Fruit fly (Drosophila melanogaster): ENCODE results near the gene clumsy.
A peak's percentile ranks its signal among the peaks of the same experiment; 100 is the strongest.

The clumsy gene

DNA sequence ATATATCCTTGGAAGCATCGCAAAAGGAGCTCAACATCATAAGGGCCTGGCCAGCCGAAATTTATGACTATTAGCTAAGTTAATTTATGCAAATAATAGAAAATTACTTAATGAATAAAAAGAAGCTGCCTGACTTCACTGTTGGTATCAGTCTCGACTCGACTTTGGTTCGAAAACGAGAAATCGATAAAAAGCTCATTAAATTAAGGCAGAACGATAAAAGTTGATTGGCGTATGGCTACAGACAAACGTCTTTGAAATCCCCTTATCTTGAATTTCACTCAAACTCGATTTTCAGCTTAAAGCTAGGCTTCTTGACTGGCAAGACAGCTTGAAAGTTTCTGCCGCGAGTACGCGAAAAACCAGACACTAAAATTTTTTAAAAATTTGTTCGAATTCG is 36.1 kb downstream of the clumsy start:
- TF ChIP-seq lola (GFP tag; optimal IDR thresholded peaks at IDR 0.05) (no peak), Abd-B (GFP tag; optimal IDR thresholded peaks at IDR 0.05) (no peak), Hr83 (GFP tag; optimal IDR thresholded peaks at IDR 0.05; ENCODE audit: poor library complexity, severe bottlenecking) (no peak), br (GFP tag; optimal IDR thresholded peaks at IDR 0.05) (no peak), OdsH (GFP tag; optimal IDR thresholded peaks at IDR 0.05) (no peak), sage (GFP tag; optimal IDR thresholded peaks at IDR 0.05) (no peak), dl (GFP tag; optimal IDR thresholded peaks at IDR 0.05; ENCODE audit: insufficient read depth in 1 of 2, partially characterized antibody in 2 of 2) (no peak), h (GFP tag; optimal IDR thresholded peaks at IDR 0.05) (no peak), tai (GFP tag; optimal IDR thresholded peaks at IDR 0.05) (no peak), N (GFP tag; optimal IDR thresholded peaks at IDR 0.05) (no peak), dsf (GFP tag; optimal IDR thresholded peaks at IDR 0.05; ENCODE audit: borderline replicate concordance) (no peak), HLH106 (tag; optimal IDR thresholded peaks at IDR 0.05) (no peak), brk (GFP tag; optimal IDR thresholded peaks at IDR 0.05) (no peak), Hnf4 (GFP tag; optimal IDR thresholded peaks at IDR 0.05) (no peak), fru (GFP tag; optimal IDR thresholded peaks at IDR 0.05) (no peak), Myc (optimal IDR thresholded peaks at IDR 0.05) (no peak), jim (GFP tag; optimal IDR thresholded peaks at IDR 0.05) (no peak), dmrt93B (GFP tag; optimal IDR thresholded peaks at IDR 0.05) (no peak)

- TF ChIP-seq rgr (GFP tag; optimal IDR thresholded peaks at IDR 0.05) (peak; percentile 4), CG9705 (GFP tag; optimal IDR thresholded peaks at IDR 0.05) (no peak), fru (GFP tag; optimal IDR thresholded peaks at IDR 0.05) (peak; percentile 49), psq (GFP tag; optimal IDR thresholded peaks at IDR 0.05) (peak; percentile 96), Hr83 (GFP tag; optimal IDR thresholded peaks at IDR 0.05; ENCODE audit: poor library complexity, severe bottlenecking) (peak; percentile 43), Rel (GFP tag; optimal IDR thresholded peaks at IDR 0.05) (no peak), Rel (tag; optimal IDR thresholded peaks at IDR 0.05) (peak; percentile 71), ey (GFP tag; optimal IDR thresholded peaks at IDR 0.05) (no peak), Myc (optimal IDR thresholded peaks at IDR 0.05) (no peak), brk (GFP tag; optimal IDR thresholded peaks at IDR 0.05) (peak; percentile 70), Dif (GFP tag; optimal IDR thresholded peaks at IDR 0.05; ENCODE audit: partially characterized antibody) (peak; percentile 41), sage (GFP tag; optimal IDR thresholded peaks at IDR 0.05) (peak; percentile 6), woc (GFP tag; optimal IDR thresholded peaks at IDR 0.05) (peak; percentile 12), HLH106 (tag; optimal IDR thresholded peaks at IDR 0.05) (no peak)
These were observed 37.7 kb downstream of the clumsy start for dm6 chr2L:21243964-21244466.

dm6 chr2L:21245093-21245736 is 38.9 kb downstream of the clumsy start:
- no peak for TF ChIP-seq h (GFP tag; optimal IDR thresholded peaks at IDR 0.05)
- TF ChIP-seq Hnf4 (GFP tag; optimal IDR thresholded peaks at IDR 0.05): peak; percentile 18
- peak; percentile 5 for TF ChIP-seq rgr (GFP tag; optimal IDR thresholded peaks at IDR 0.05)

DNA sequence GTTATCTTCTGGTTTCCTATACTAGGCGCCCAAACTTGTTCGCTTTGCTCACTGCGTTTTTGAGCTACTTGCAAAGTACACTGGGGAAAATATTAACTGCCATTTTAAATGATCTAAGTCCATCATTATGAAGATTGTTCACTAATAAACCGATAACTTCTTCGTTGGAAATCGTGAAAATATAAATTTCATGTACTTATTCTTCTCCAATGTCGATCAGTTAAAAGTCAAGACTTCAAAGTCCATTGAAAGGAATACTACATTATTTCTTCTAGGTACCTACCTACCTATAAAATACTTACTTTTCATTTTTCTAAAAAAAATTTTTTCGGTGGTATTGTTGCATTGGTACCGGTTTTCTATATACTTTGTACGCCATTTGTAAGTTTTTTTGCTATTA is 40.4 kb downstream of the clumsy start:
- TF ChIP-seq Vsx2 (GFP tag; optimal IDR thresholded peaks at IDR 0.05; ENCODE audit: partially characterized antibody): peak; percentile 2
- no peak for TF ChIP-seq Rel (GFP tag; optimal IDR thresholded peaks at IDR 0.05)
- TF ChIP-seq Rel (tag; optimal IDR thresholded peaks at IDR 0.05): no peak

DNA sequence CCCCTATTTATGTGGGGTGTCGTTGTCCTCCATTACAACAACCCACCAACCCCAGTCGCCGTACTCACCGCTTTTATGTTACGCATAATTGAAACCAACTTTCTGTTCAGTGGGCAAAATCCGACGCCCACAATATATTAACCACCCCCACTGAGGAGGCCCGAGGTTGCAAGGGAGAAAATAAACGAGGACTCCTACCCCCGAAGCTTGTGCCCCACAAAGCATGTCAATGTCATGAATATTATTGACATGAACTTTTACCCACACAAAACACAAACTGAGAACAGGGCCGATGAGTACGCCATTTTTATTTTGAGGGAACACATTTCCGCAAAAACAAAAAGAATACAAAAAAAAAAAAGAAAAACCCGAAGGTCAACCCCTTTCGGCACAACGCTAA is 41.7 kb downstream of the clumsy start:
- TF ChIP-seq Dfd (GFP tag; optimal IDR thresholded peaks at IDR 0.05): no peak
- TF ChIP-seq tai (GFP tag; optimal IDR thresholded peaks at IDR 0.05): no peak
- TF ChIP-seq Abd-B (GFP tag; optimal IDR thresholded peaks at IDR 0.05): no peak
- no peak for TF ChIP-seq Rel (GFP tag; optimal IDR thresholded peaks at IDR 0.05)
- no peak for TF ChIP-seq Rel (tag; optimal IDR thresholded peaks at IDR 0.05)
- TF ChIP-seq pan (optimal IDR thresholded peaks at IDR 0.05): no peak
- no peak for TF ChIP-seq Sp1 (GFP tag; optimal IDR thresholded peaks at IDR 0.05)
- TF ChIP-seq Myc (optimal IDR thresholded peaks at IDR 0.05): no peak
- no peak for TF ChIP-seq CG32264 (GFP tag; optimal IDR thresholded peaks at IDR 0.05)
- TF ChIP-seq foxo (GFP tag; optimal IDR thresholded peaks at IDR 0.05): no peak
- no peak for TF ChIP-seq N (GFP tag; optimal IDR thresholded peaks at IDR 0.05)

Measured in whole organism, wandering third instar larva.